Worm (Caenorhabditis elegans): ENCODE results near the gene pgp-7.

Gene pgp-7

ce11 chrX:10900079-10900724, 30.2 kb upstream of the pgp-7 start, which contains the start of gene suca-1 (continued):
- no peak for TF ChIP-seq D1046.2 (GFP tag; IDR thresholded peaks at IDR 0.05)
- TF ChIP-seq dve-1 (tag; optimal IDR thresholded peaks at IDR 0.05; ENCODE audit: insufficient read depth) = peak; percentile 21
- TF ChIP-seq hlh-30 (tag; optimal IDR thresholded peaks at IDR 0.05; ENCODE audit: insufficient read depth) = peak; percentile 31
- TF ChIP-seq nhr-6 (tag; optimal IDR thresholded peaks at IDR 0.05) = peak; percentile 19
- TF ChIP-seq gei-8 (GFP tag; optimal IDR thresholded peaks at IDR 0.05) = no peak
- no peak for TF ChIP-seq lir-3 (tag; optimal IDR thresholded peaks at IDR 0.05)
- TF ChIP-seq mdl-1 (tag; optimal IDR thresholded peaks at IDR 0.05) = peak in 1 of 2 experiments; percentile 31

- TF ChIP-seq Y75B8A.6 (GFP tag; IDR thresholded peaks at IDR 0.05) (no peak), dmd-6 (GFP tag; IDR thresholded peaks at IDR 0.05) (no peak), ceh-20 (GFP tag; IDR thresholded peaks at IDR 0.05) (no peak), nhr-237 (tag; optimal IDR thresholded peaks at IDR 0.05) (no peak), ceh-82 (tag; optimal IDR thresholded peaks at IDR 0.05) (no peak), daf-8 (GFP tag; IDR thresholded peaks at IDR 0.05) (no peak), madf-5 (GFP tag; IDR thresholded peaks at IDR 0.05) (no peak), lin-13 (GFP tag; optimal IDR thresholded peaks at IDR 0.05) (no peak), daf-12 (tag; optimal IDR thresholded peaks at IDR 0.05) (no peak), snpc-1.2 (GFP tag; IDR thresholded peaks at IDR 0.05) (no peak), dve-1 (tag; optimal IDR thresholded peaks at IDR 0.05; ENCODE audit: insufficient read depth) (no peak), lin-15B (tag; optimal IDR thresholded peaks at IDR 0.05) (no peak), F37D6.2 (tag; optimal IDR thresholded peaks at IDR 0.05) (no peak), daf-19 (GFP tag; conservative IDR thresholded peaks at IDR 0.05) (no peak), vab-7 (GFP tag; IDR thresholded peaks at IDR 0.05) (no peak), lim-7 (GFP tag; IDR thresholded peaks at IDR 0.05) (no peak), lin-29 (GFP tag; IDR thresholded peaks at IDR 0.05) (no peak)
These were observed 26.5 kb upstream of the pgp-7 start, which contains the start of gene haly-1 for ce11 chrX:10896498-10896897. Gene haly-1, minus strand, starts transcription at chrX:10896598.

DNA sequence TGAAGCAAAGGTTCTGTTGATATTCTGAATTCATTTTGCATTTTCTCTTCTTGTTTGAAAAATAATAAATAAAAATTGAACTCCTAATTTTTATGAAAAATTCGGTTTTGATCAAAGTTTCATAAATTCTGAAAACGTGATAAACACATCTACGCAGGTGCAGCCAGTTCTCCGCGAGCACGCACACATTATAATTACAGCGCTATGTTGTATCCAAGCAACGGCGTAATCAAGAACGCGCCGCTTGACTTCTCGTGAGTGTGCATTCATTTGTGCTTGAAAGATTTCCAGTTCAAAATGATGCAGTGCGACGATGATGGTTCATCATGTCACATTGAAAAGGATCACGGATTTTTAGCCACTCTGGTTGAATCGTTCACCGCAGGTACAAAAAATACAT, 21.9 kb upstream of the pgp-7 start, which contains the start of gene F47B10.3:
Gene F47B10.3 (plus strand): TSS at position 301 of the 400 bp plus-strand sequence.
- TF ChIP-seq pqm-1 (tag; optimal IDR thresholded peaks at IDR 0.05) (no peak), egl-43 (GFP tag; IDR thresholded peaks at IDR 0.05) (no peak), nhr-102 (tag; optimal IDR thresholded peaks at IDR 0.05) (no peak), R02D3.7 (tag; optimal IDR thresholded peaks at IDR 0.05) (no peak), lin-1 (GFP tag; IDR thresholded peaks at IDR 0.05) (no peak), lir-3 (tag; optimal IDR thresholded peaks at IDR 0.05) (no peak), nhr-41 (GFP tag; IDR thresholded peaks at IDR 0.05) (no peak), mes-2 (tag; optimal IDR thresholded peaks at IDR 0.05; ENCODE audit: poor library complexity, severe bottlenecking) (no peak), php-3 (GFP tag; IDR thresholded peaks at IDR 0.05) (no peak), Y75B8A.6 (GFP tag; IDR thresholded peaks at IDR 0.05) (no peak), skn-1 (tag; optimal IDR thresholded peaks at IDR 0.05) (no peak), lsy-2 (tag; optimal IDR thresholded peaks at IDR 0.05) (no peak), zip-2 (tag; optimal IDR thresholded peaks at IDR 0.05) (no peak), hif-1 (tag; optimal IDR thresholded peaks at IDR 0.05) (no peak), mxl-2 (GFP tag; conservative IDR thresholded peaks at IDR 0.05) (no peak), dpl-1 (GFP tag; optimal IDR thresholded peaks at IDR 0.05) (no peak)

All from whole organism, L4 larva.